Fruit fly (Drosophila melanogaster) whole organism, embryonic: ENCODE measurements around the gene CG15539.
A peak's percentile ranks its signal among the peaks of the same experiment; 100 is the strongest.

Experiments used
- Bgb ChIP-seq: fragments of 200-800 bp; sonication (Bioruptor generic); IDR thresholded peaks from 2 replicates; pipeline ENCODE4 v1.3.6; 2022; ENCODE audit warnings: missing biosample characterization, missing genetic modification characterization; ENCODE audit not compliant: partially characterized antibody
- Bteb2 ChIP-seq: fragments of 200-800 bp; sonication (Bioruptor generic); optimal IDR thresholded peaks from 2 replicates; lab custom pipeline; 2016; ENCODE audit warnings: missing biosample characterization, missing genetic modification characterization
- CG10565 ChIP-seq: fragments of 200-800 bp; sonication (Bioruptor generic); optimal IDR thresholded peaks from 3 replicates; lab custom pipeline; 2016; ENCODE audit warnings: missing biosample characterization, mild to moderate bottlenecking, missing genetic modification characterization
- CG11093 ChIP-seq: fragments of 200-800 bp; sonication (Bioruptor generic); IDR thresholded peaks from 3 replicates; pipeline ENCODE4 v1.3.6; 2022; ENCODE audit warnings: missing biosample characterization, missing genetic modification characterization
- CG12219 ChIP-seq: fragments of 200-800 bp; sonication (Bioruptor generic); optimal IDR thresholded peaks from 3 replicates; lab custom pipeline; 2018; ENCODE audit warnings: missing biosample characterization, mild to moderate bottlenecking, missing genetic modification characterization
- CG12236 ChIP-seq: fragments of 200-800 bp; sonication (Bioruptor generic); optimal IDR thresholded peaks from 2 replicates; lab custom pipeline; 2016; ENCODE audit warnings: missing biosample characterization, missing genetic modification characterization
- CG12391 ChIP-seq: fragments of 200-800 bp; sonication (Bioruptor generic); optimal IDR thresholded peaks from 3 replicates; lab custom pipeline; 2018; ENCODE audit warnings: missing biosample characterization, mild to moderate bottlenecking, missing genetic modification characterization, moderate library complexity
- CG14441 ChIP-seq: fragments of 200-800 bp; sonication (Bioruptor generic); IDR thresholded peaks from 2 replicates; pipeline ENCODE4 v1.3.6; 2022; ENCODE audit warnings: missing biosample characterization, missing genetic modification characterization
- CG14667 ChIP-seq: fragments of 200-800 bp; sonication (Bioruptor generic); IDR thresholded peaks from 2 replicates; pipeline ENCODE4 v1.3.6; 2022; ENCODE audit warnings: missing biosample characterization, missing genetic modification characterization
- CG14965 ChIP-seq: fragments of 200-800 bp; sonication (Bioruptor generic); optimal IDR thresholded peaks from 2 replicates; lab custom pipeline; 2016; ENCODE audit warnings: missing biosample characterization, missing genetic modification characterization, borderline replicate concordance
- CG15269 ChIP-seq: fragments of 200-800 bp; sonication (Bioruptor generic); optimal IDR thresholded peaks from 2 replicates; lab custom pipeline; 2018; ENCODE audit warnings: missing biosample characterization, mild to moderate bottlenecking, missing genetic modification characterization, moderate library complexity
- CG15479 ChIP-seq: fragments of 200-800 bp; sonication (Bioruptor generic); optimal IDR thresholded peaks from 3 replicates; lab custom pipeline; 2019; ENCODE audit warnings: missing biosample characterization, mild to moderate bottlenecking, missing genetic modification characterization, moderate library complexity
- CG15514 ChIP-seq: fragments of 200-800 bp; sonication (Bioruptor generic); optimal IDR thresholded peaks from 3 replicates; lab custom pipeline; 2017; ENCODE audit warnings: missing biosample characterization, missing genetic modification characterization, mild to moderate bottlenecking, moderate library complexity, missing genetic modification reagents
- CG17912 ChIP-seq: fragments of 200-800 bp; sonication (Bioruptor generic); optimal IDR thresholded peaks from 2 replicates; lab custom pipeline; 2018; ENCODE audit warnings: missing biosample characterization, mild to moderate bottlenecking, missing genetic modification characterization
- CG2120 ChIP-seq: fragments of 200-800 bp; sonication (Bioruptor generic); optimal IDR thresholded peaks from 3 replicates; lab custom pipeline; 2016; ENCODE audit warnings: missing biosample characterization, missing genetic modification characterization
- CG2202 ChIP-seq: fragments of 200-800 bp; sonication (Bioruptor generic); optimal IDR thresholded peaks from 2 replicates; lab custom pipeline; 2018; ENCODE audit warnings: missing biosample characterization, mild to moderate bottlenecking, missing genetic modification characterization
- CG2889 ChIP-seq: fragments of 200-800 bp; sonication (Bioruptor generic); IDR thresholded peaks from 3 replicates; pipeline ENCODE4 v1.3.6; 2022; ENCODE audit warnings: missing biosample characterization, missing genetic modification characterization
- CG31224 ChIP-seq: fragments of 200-800 bp; sonication (Bioruptor generic); IDR thresholded peaks from 2 replicates; pipeline ENCODE4 v1.3.6; 2022; ENCODE audit warnings: missing biosample characterization, missing genetic modification characterization
- CG5245 ChIP-seq: fragments of 200-800 bp; sonication (Bioruptor generic); optimal IDR thresholded peaks from 3 replicates; lab custom pipeline; 2016; ENCODE audit warnings: missing biosample characterization, missing genetic modification characterization
- CG6689 ChIP-seq: fragments of 200-800 bp; sonication (Bioruptor generic); IDR thresholded peaks from 2 replicates; pipeline ENCODE4 v1.3.6; 2022; ENCODE audit warnings: missing biosample characterization, missing genetic modification characterization
- CG7786 ChIP-seq: fragments of 200-800 bp; sonication (Bioruptor generic); optimal IDR thresholded peaks from 2 replicates; lab custom pipeline; 2016; ENCODE audit warnings: missing biosample characterization, missing genetic modification characterization
- CG8944 ChIP-seq: fragments of 200-800 bp; sonication (Bioruptor generic); optimal IDR thresholded peaks from 3 replicates; lab custom pipeline; 2016; ENCODE audit warnings: missing biosample characterization, missing genetic modification characterization
- D ChIP-seq, 2 experiments: fragments of 200-800 bp in 1 of 2; fragments of >200 bp in 1 of 2; sonication (Bioruptor generic) in 1 of 2; optimal IDR thresholded peaks; 2 replicates in 1 of 2; 3 replicates in 1 of 2; lab custom pipeline; 2017; ENCODE audit warnings: mild to moderate bottlenecking in 1 of 2, missing biosample characterization in 1 of 2, missing genetic modification characterization in 1 of 2, missing genetic modification reagents in 1 of 2
- Dek ChIP-seq: fragments of 200-800 bp; sonication (Bioruptor generic); optimal IDR thresholded peaks from 3 replicates; lab custom pipeline; 2019; ENCODE audit warnings: missing biosample characterization, mild to moderate bottlenecking, missing genetic modification characterization, moderate library complexity
- Hmr ChIP-seq: fragments of 200-800 bp; sonication (Bioruptor generic); optimal IDR thresholded peaks from 3 replicates; lab custom pipeline; 2017; ENCODE audit warnings: mild to moderate bottlenecking, missing biosample characterization, missing genetic modification reagents, missing genetic modification characterization
- Hr51 ChIP-seq, 2 experiments: fragments of 200-800 bp; sonication (Bioruptor generic); optimal IDR thresholded peaks; 2 replicates in 1 of 2; 3 replicates in 1 of 2; lab custom pipeline; 2016 to 2018; ENCODE audit warnings: missing biosample characterization in 2 of 2, missing genetic modification characterization in 2 of 2, mild to moderate bottlenecking in 1 of 2, moderate library complexity in 1 of 2
- MESR4 ChIP-seq: fragments of 200-800 bp; sonication (Bioruptor generic); optimal IDR thresholded peaks from 2 replicates; lab custom pipeline; 2018; ENCODE audit warnings: missing biosample characterization, mild to moderate bottlenecking, missing genetic modification characterization, moderate library complexity
- Mes4 ChIP-seq: fragments of 200-800 bp; sonication (Bioruptor generic); optimal IDR thresholded peaks from 2 replicates; lab custom pipeline; 2016; ENCODE audit warnings: missing biosample characterization, missing genetic modification characterization
- NC2α ChIP-seq: fragments of 200-800 bp; sonication (Bioruptor generic); optimal IDR thresholded peaks from 2 replicates; lab custom pipeline; 2016; ENCODE audit warnings: missing biosample characterization, missing genetic modification characterization
- Neu2 ChIP-seq: fragments of 200-800 bp; sonication (Bioruptor generic); optimal IDR thresholded peaks from 3 replicates; lab custom pipeline; 2016; ENCODE audit warnings: missing biosample characterization, missing genetic modification characterization, borderline replicate concordance
- NfI ChIP-seq: fragments of 200-800 bp; sonication (Bioruptor generic); optimal IDR thresholded peaks from 3 replicates; lab custom pipeline; 2018; ENCODE audit warnings: missing biosample characterization, mild to moderate bottlenecking, missing genetic modification characterization, moderate library complexity
- Stat92E ChIP-seq, 3 experiments: fragments of >200 bp in 2 of 3; fragments of 200-800 bp in 1 of 3; sonication (Bioruptor generic) in 1 of 3; optimal IDR thresholded peaks; 2 replicates each; lab custom pipeline; 2017 to 2019; ENCODE audit warnings: missing biosample characterization in 3 of 3, missing genetic modification characterization in 3 of 3, mild to moderate bottlenecking in 1 of 3, moderate library complexity in 1 of 3
- Usf ChIP-seq: fragments of 200-800 bp; sonication (Bioruptor generic); optimal IDR thresholded peaks from 2 replicates; lab custom pipeline; 2017; ENCODE audit warnings: missing genotype, missing biosample characterization, missing genetic modification characterization
- ap ChIP-seq: fragments of 200-800 bp; sonication (Bioruptor generic); IDR thresholded peaks from 2 replicates; pipeline ENCODE4 v1.3.6; 2022; ENCODE audit warnings: missing biosample characterization, missing genetic modification characterization
- btn ChIP-seq: fragments of 200-800 bp; sonication (Bioruptor generic); optimal IDR thresholded peaks from 2 replicates; lab custom pipeline; 2016; ENCODE audit warnings: missing biosample characterization, missing genetic modification characterization
- ci ChIP-seq: fragments of 200-800 bp; sonication (Bioruptor generic); IDR thresholded peaks from 3 replicates; pipeline ENCODE4 v1.3.6; 2022; ENCODE audit warnings: missing biosample characterization, missing genetic modification characterization
- corto ChIP-seq: fragments of 200-800 bp; sonication (Bioruptor generic); optimal IDR thresholded peaks from 2 replicates; lab custom pipeline; 2016; ENCODE audit warnings: missing biosample characterization, mild to moderate bottlenecking, missing genetic modification characterization, moderate library complexity
- crol ChIP-seq: fragments of 200-800 bp; sonication (Bioruptor generic); IDR thresholded peaks from 2 replicates; pipeline ENCODE4 v1.3.6; 2022; ENCODE audit warnings: missing biosample characterization, missing genetic modification characterization
- her ChIP-seq: fragments of 200-800 bp; sonication (Bioruptor generic); optimal IDR thresholded peaks from 2 replicates; lab custom pipeline; 2016; ENCODE audit warnings: missing biosample characterization, missing genetic modification characterization
- hkb ChIP-seq, 2 experiments: fragments of 200-800 bp in 1 of 2; fragments of >200 bp in 1 of 2; sonication (Bioruptor generic) in 1 of 2; IDR thresholded peaks in 1 of 2; optimal IDR thresholded peaks in 1 of 2; 2 replicates each; pipeline versions ENCODE4 v1.3.6 to Lab custom; 2017 to 2022; ENCODE audit warnings: missing biosample characterization in 1 of 2, missing genetic modification characterization in 1 of 2
- ind ChIP-seq: fragments of 200-800 bp; sonication (Bioruptor generic); optimal IDR thresholded peaks from 3 replicates; lab custom pipeline; 2016; ENCODE audit warnings: missing biosample characterization, missing genetic modification characterization
- jigr1 ChIP-seq: fragments of 200-800 bp; sonication (Bioruptor generic); IDR thresholded peaks from 3 replicates; pipeline ENCODE4 v1.3.6; 2022; ENCODE audit warnings: missing biosample characterization, missing genetic modification characterization
- knrl ChIP-seq: fragments of 200-800 bp; sonication (Bioruptor generic); IDR thresholded peaks from 3 replicates; pipeline ENCODE4 v1.3.6; 2022; ENCODE audit warnings: missing biosample characterization, missing genetic modification characterization; ENCODE audit not compliant: partially characterized antibody
- phol ChIP-seq: fragments of 200-800 bp; sonication (Bioruptor generic); optimal IDR thresholded peaks from 3 replicates; lab custom pipeline; 2018; ENCODE audit warnings: missing biosample characterization, mild to moderate bottlenecking, missing genetic modification characterization, moderate library complexity
- ranshi ChIP-seq: fragments of 200-800 bp; sonication (Bioruptor generic); IDR thresholded peaks from 2 replicates; pipeline ENCODE4 v1.3.6; 2022; ENCODE audit warnings: missing biosample characterization, missing genetic modification characterization
- salm ChIP-seq: fragments of 200-800 bp; sonication (Bioruptor generic); optimal IDR thresholded peaks from 2 replicates; lab custom pipeline; 2018; ENCODE audit warnings: missing biosample characterization, mild to moderate bottlenecking, missing genetic modification characterization
- sqz ChIP-seq: fragments of 200-800 bp; sonication (Bioruptor generic); optimal IDR thresholded peaks from 3 replicates; lab custom pipeline; 2018; ENCODE audit warnings: missing biosample characterization, mild to moderate bottlenecking, missing genetic modification characterization
- sr ChIP-seq: fragments of 200-800 bp; sonication (Bioruptor generic); IDR thresholded peaks from 3 replicates; pipeline ENCODE4 v1.3.6; 2022; ENCODE audit warnings: missing biosample characterization, missing genetic modification characterization
- vvl ChIP-seq: fragments of 200-800 bp; sonication (Bioruptor generic); IDR thresholded peaks from 2 replicates; pipeline ENCODE4 v1.3.6; 2022; ENCODE audit warnings: missing biosample characterization, missing genetic modification characterization
- zfh1 ChIP-seq: fragments of 200-800 bp; sonication (Bioruptor generic); IDR thresholded peaks from 3 replicates; pipeline ENCODE4 v1.3.6; 2022; ENCODE audit warnings: missing biosample characterization, missing genetic modification characterization

The CG15539 gene

dm6 chr3R:30536432-30536831 lies 30.6 kb downstream of the CG15539 start (continued):
- TF ChIP-seq CG6689 (no peak), CG10565 (GFP tag; lab: Kevin White, UChicago) (no peak), CG31224 (GFP tag; lab: Robert Waterston, UW) (peak; percentile 22; the same call in 1 of the 2 replicates), CG15269 (peak; percentile 43), CG2889 (GFP tag; lab: Robert Waterston, UW) (no peak), Bteb2 (no peak), MESR4 (no peak), CG12391 (peak; percentile 19), CG8944 (GFP tag; lab: Kevin White, UChicago) (no peak), ci (GFP tag; lab: Robert Waterston, UW) (no peak), vvl (GFP tag; lab: Robert Waterston, UW) (no peak; the same call in 1 of the 2 replicates), CG2120 (GFP tag; lab: Kevin White, UChicago) (peak; percentile 16), sqz (GFP tag; lab: Kevin White, UChicago) (no peak), CG5245 (GFP tag; lab: Kevin White, UChicago) (no peak), CG14441 (GFP tag; lab: Robert Waterston, UW) (peak; percentile 11; the same call in 1 of the 2 replicates), ap (GFP tag; lab: Robert Waterston, UW) (no peak), Usf (no peak), ranshi (no peak), NC2α (GFP tag; lab: Kevin White, UChicago) (no peak), CG11093 (GFP tag; lab: Robert Waterston, UW) (no peak), her (GFP tag; lab: Kevin White, UChicago) (no peak), CG15479 (GFP tag; lab: Kevin White, UChicago) (no peak), corto (GFP tag; lab: Kevin White, UChicago) (no peak), Neu2 (no peak), Dek (tag; lab: Kevin White, UChicago) (no peak), knrl (GFP tag; lab: Robert Waterston, UW) (no peak), CG14965 (GFP tag; lab: Kevin White, UChicago) (no peak), CG12219 (no peak), CG12236 (GFP tag; lab: Kevin White, UChicago) (no peak), Hr51 (GFP tag; optimal IDR thresholded peaks at IDR 0.05; lab: Kevin White, UChicago) (peak in 1 of 2 experiments; percentile 35), zfh1 (0 out of 3 replicates have a peak, but pooled peaks have one; percentile 44), jigr1 (GFP tag; lab: Robert Waterston, UW) (no peak), Bgb (GFP tag; lab: Robert Waterston, UW) (no peak), Stat92E (GFP tag; optimal IDR thresholded peaks at IDR 0.05; lab: Kevin White, UChicago) (no peak), sr (GFP tag; lab: Robert Waterston, UW) (no peak), D (optimal IDR thresholded peaks at IDR 0.05; lab: Kevin White, UChicago) (no peak), D (GFP tag; optimal IDR thresholded peaks at IDR 0.05; lab: Kevin White, UChicago) (no peak), CG2202 (tag; lab: Kevin White, UChicago) (no peak), CG7786 (GFP tag; lab: Kevin White, UChicago) (no peak), salm (no peak), NfI (no peak), CG14667 (GFP tag; lab: Robert Waterston, UW) (no peak), crol (GFP tag; lab: Robert Waterston, UW) (no peak; the same call in 1 of the 2 replicates), Mes4 (no peak), Hmr (GFP tag; lab: Kevin White, UChicago) (no peak), btn (no peak), hkb (optimal IDR thresholded peaks at IDR 0.05; lab: Kevin White, UChicago) (no peak), hkb (GFP tag; IDR thresholded peaks at IDR 0.05; lab: Robert Waterston, UW) (no peak), ind (GFP tag; lab: Kevin White, UChicago) (no peak), phol (tag; lab: Kevin White, UChicago) (no peak), CG17912 (no peak), CG15514 (GFP tag; lab: Kevin White, UChicago) (no peak)
